Fruit fly (Drosophila melanogaster) whole organism, embryonic: ENCODE results near the gene Gclc.

Experiments used
- Adf1 ChIP-seq: fragments of 200-800 bp; sonication (Bioruptor generic); IDR thresholded peaks from 2 replicates; pipeline ENCODE4 v1.3.6; 2022; ENCODE audit warnings: missing biosample characterization, missing genetic modification characterization
- Aef1 ChIP-seq: fragments of 200-800 bp; sonication (Bioruptor generic); IDR thresholded peaks from 3 replicates; pipeline ENCODE4 v1.3.6; 2022; ENCODE audit warnings: missing biosample characterization, missing genetic modification characterization
- Bdp1 ChIP-seq: fragments of 200-800 bp; sonication (Bioruptor generic); optimal IDR thresholded peaks from 3 replicates; lab custom pipeline; 2016; ENCODE audit warnings: missing biosample characterization, missing genetic modification characterization
- CG10321 ChIP-seq: fragments of 200-800 bp; sonication (Bioruptor generic); IDR thresholded peaks from 2 replicates; pipeline ENCODE4 v1.3.6; 2022; ENCODE audit warnings: missing biosample characterization, missing genetic modification characterization
- CG10431 ChIP-seq: fragments of 200-800 bp; sonication (Bioruptor generic); optimal IDR thresholded peaks from 3 replicates; lab custom pipeline; 2018; ENCODE audit warnings: missing biosample characterization, mild to moderate bottlenecking, missing genetic modification characterization
- CG10462 ChIP-seq: fragments of 200-800 bp; sonication (Bioruptor generic); optimal IDR thresholded peaks from 2 replicates; lab custom pipeline; 2016; ENCODE audit warnings: missing biosample characterization, missing genetic modification characterization
- CG11695 ChIP-seq: fragments of 200-800 bp; sonication (Bioruptor generic); IDR thresholded peaks from 3 replicates; pipeline ENCODE4 v1.3.6; 2022; ENCODE audit warnings: missing biosample characterization, missing genetic modification characterization
- CG13775 ChIP-seq: fragments of 200-800 bp; sonication (Bioruptor generic); optimal IDR thresholded peaks from 3 replicates; lab custom pipeline; 2017; ENCODE audit warnings: missing biosample characterization, mild to moderate bottlenecking, missing genetic modification characterization
- CG15601 ChIP-seq: fragments of 200-800 bp; sonication (Bioruptor generic); optimal IDR thresholded peaks from 3 replicates; lab custom pipeline; 2019; ENCODE audit warnings: missing biosample characterization, mild to moderate bottlenecking, missing genetic modification characterization, moderate library complexity
- CG1602 ChIP-seq: fragments of 200-800 bp; sonication (Bioruptor generic); optimal IDR thresholded peaks from 3 replicates; lab custom pipeline; 2016; ENCODE audit warnings: missing biosample characterization, missing genetic modification characterization
- CG1603 ChIP-seq: fragments of 200-800 bp; sonication (Bioruptor generic); optimal IDR thresholded peaks from 2 replicates; lab custom pipeline; 2019; ENCODE audit warnings: missing biosample characterization, mild to moderate bottlenecking, missing genetic modification characterization, moderate library complexity
- CG17612 ChIP-seq: fragments of 200-800 bp; sonication (Bioruptor generic); IDR thresholded peaks from 2 replicates; pipeline ENCODE4 v1.3.6; 2022; ENCODE audit warnings: missing biosample characterization, missing genetic modification characterization
- CG17802 ChIP-seq: fragments of 200-800 bp; sonication (Bioruptor generic); optimal IDR thresholded peaks from 2 replicates; lab custom pipeline; 2018; ENCODE audit warnings: missing biosample characterization, mild to moderate bottlenecking, missing genetic modification characterization, moderate library complexity
- CG1832 ChIP-seq: fragments of 200-800 bp; sonication (Bioruptor generic); optimal IDR thresholded peaks from 2 replicates; lab custom pipeline; 2017; ENCODE audit warnings: missing biosample characterization, mild to moderate bottlenecking, missing genetic modification characterization, inconsistent platforms
- CG2120 ChIP-seq: fragments of 200-800 bp; sonication (Bioruptor generic); optimal IDR thresholded peaks from 3 replicates; lab custom pipeline; 2016; ENCODE audit warnings: missing biosample characterization, missing genetic modification characterization
- CG2129 ChIP-seq: fragments of 200-800 bp; sonication (Bioruptor generic); IDR thresholded peaks from 2 replicates; pipeline ENCODE4 v1.3.6; 2022; ENCODE audit warnings: missing biosample characterization, missing genetic modification characterization; ENCODE audit not compliant: partially characterized antibody
- CG4730 ChIP-seq: fragments of 200-800 bp; sonication (Bioruptor generic); IDR thresholded peaks from 2 replicates; pipeline ENCODE4 v1.3.6; 2022; ENCODE audit warnings: missing biosample characterization, missing genetic modification characterization
- CG5953 ChIP-seq: fragments of 200-800 bp; sonication (Bioruptor generic); IDR thresholded peaks from 2 replicates; pipeline ENCODE4 v1.3.6; 2022; ENCODE audit warnings: missing biosample characterization, missing genetic modification characterization
- CG6254 ChIP-seq: fragments of 200-800 bp; sonication (Bioruptor generic); optimal IDR thresholded peaks from 3 replicates; lab custom pipeline; 2017; ENCODE audit warnings: mild to moderate bottlenecking, missing biosample characterization, missing genetic modification reagents, missing genetic modification characterization
- CG7357 ChIP-seq: fragments of 200-800 bp; sonication (Bioruptor generic); IDR thresholded peaks from 3 replicates; pipeline ENCODE4 v1.3.6; 2022; ENCODE audit warnings: missing biosample characterization, missing genetic modification characterization
- CG7556 ChIP-seq: fragments of 200-800 bp; sonication (Bioruptor generic); optimal IDR thresholded peaks from 2 replicates; lab custom pipeline; 2017; ENCODE audit warnings: missing biosample characterization, mild to moderate bottlenecking, missing genetic modification characterization
- CG8089 ChIP-seq: fragments of 200-800 bp; sonication (Bioruptor generic); optimal IDR thresholded peaks from 3 replicates; lab custom pipeline; 2016; ENCODE audit warnings: missing biosample characterization, missing genetic modification characterization
- CG8290 ChIP-seq, 3 experiments: fragments of 200-800 bp; sonication (Bioruptor generic); optimal IDR thresholded peaks; 2 replicates each; lab custom pipeline; 2016 to 2019; ENCODE audit warnings: missing biosample characterization in 3 of 3, missing genetic modification characterization in 3 of 3, mild to moderate bottlenecking in 2 of 3, moderate library complexity in 1 of 3
- CG9727 ChIP-seq: fragments of 200-800 bp; sonication (Bioruptor generic); optimal IDR thresholded peaks from 3 replicates; lab custom pipeline; 2017; ENCODE audit warnings: missing biosample characterization, mild to moderate bottlenecking, missing genetic modification characterization
- Dref ChIP-seq: fragments of 200-800 bp; sonication (Bioruptor generic); IDR thresholded peaks from 2 replicates; pipeline ENCODE4 v1.3.6; 2022; ENCODE audit warnings: missing biosample characterization, missing genetic modification characterization
- Drgx ChIP-seq: fragments of 200-800 bp; sonication (Bioruptor generic); IDR thresholded peaks from 2 replicates; pipeline ENCODE4 v1.3.6; 2022; ENCODE audit warnings: missing biosample characterization, missing genetic modification characterization
- Ets65A ChIP-seq: fragments of 200-800 bp; sonication (Bioruptor generic); peaks from one replicate; lab custom pipeline; 2016; ENCODE audit warnings: missing biosample characterization, missing genetic modification characterization
- H2.0 ChIP-seq: fragments of 200-800 bp; sonication (Bioruptor generic); IDR thresholded peaks from 2 replicates; pipeline ENCODE4 v1.3.6; 2022; ENCODE audit warnings: missing biosample characterization, missing genetic modification characterization
- HHEX ChIP-seq: fragments of 200-800 bp; sonication (Bioruptor generic); optimal IDR thresholded peaks from 3 replicates; lab custom pipeline; 2017; ENCODE audit warnings: missing biosample characterization, mild to moderate bottlenecking, missing genetic modification characterization, missing genetic modification reagents
- Hr3 ChIP-seq: fragments of 200-800 bp; sonication (Bioruptor generic); optimal IDR thresholded peaks from 3 replicates; lab custom pipeline; 2016; ENCODE audit warnings: missing biosample characterization, missing genetic modification characterization
- Hr39 ChIP-seq: fragments of >200 bp; optimal IDR thresholded peaks from 2 replicates; lab custom pipeline; 2017
- Myb ChIP-seq: fragments of 200-800 bp; sonication (Bioruptor generic); optimal IDR thresholded peaks from 2 replicates; lab custom pipeline; 2016; ENCODE audit warnings: missing biosample characterization, missing genetic modification characterization
- Pdp1 ChIP-seq, 2 experiments: fragments of 200-800 bp; sonication (Bioruptor generic); optimal IDR thresholded peaks; 3 replicates each; lab custom pipeline; 2016; ENCODE audit warnings: missing biosample characterization in 2 of 2, missing genetic modification characterization in 2 of 2, mild to moderate bottlenecking in 1 of 2, moderate library complexity in 1 of 2
- Rx ChIP-seq: fragments of 200-800 bp; sonication (Bioruptor generic); IDR thresholded peaks from 2 replicates; pipeline ENCODE4 v1.3.6; 2022; ENCODE audit warnings: missing biosample characterization, missing genetic modification characterization
- ac ChIP-seq: fragments of 200-800 bp; sonication (Bioruptor generic); optimal IDR thresholded peaks from 3 replicates; lab custom pipeline; 2017; ENCODE audit warnings: missing biosample characterization, mild to moderate bottlenecking, missing genetic modification characterization
- cg ChIP-seq: fragments of 200-800 bp; sonication (Bioruptor generic); optimal IDR thresholded peaks from 3 replicates; lab custom pipeline; 2019; ENCODE audit warnings: missing biosample characterization, mild to moderate bottlenecking, missing genetic modification characterization, moderate library complexity
- chn ChIP-seq: fragments of 200-800 bp; sonication (Bioruptor generic); optimal IDR thresholded peaks from 2 replicates; lab custom pipeline; 2016; ENCODE audit warnings: missing biosample characterization, missing genetic modification characterization
- cwo ChIP-seq: fragments of 200-800 bp; sonication (Bioruptor generic); optimal IDR thresholded peaks from 3 replicates; lab custom pipeline; 2017; ENCODE audit warnings: missing biosample characterization, missing genetic modification characterization, mild to moderate bottlenecking, moderate library complexity, missing genetic modification reagents
- dpn ChIP-seq, 2 experiments: fragments of 200-800 bp; sonication (Bioruptor generic); optimal IDR thresholded peaks; 3 replicates each; lab custom pipeline; 2016; ENCODE audit warnings: missing biosample characterization in 2 of 2, missing genetic modification characterization in 2 of 2
- exex ChIP-seq: fragments of 200-800 bp; sonication (Bioruptor generic); optimal IDR thresholded peaks from 4 replicates; lab custom pipeline; 2018; ENCODE audit warnings: missing biosample characterization, mild to moderate bottlenecking, missing genetic modification characterization, moderate library complexity
- gsb ChIP-seq: fragments of 200-800 bp; sonication (Bioruptor generic); IDR thresholded peaks from 2 replicates; pipeline ENCODE4 v1.3.6; 2022; ENCODE audit warnings: missing biosample characterization, missing genetic modification characterization
- lov ChIP-seq, 2 experiments: fragments of 200-800 bp in 1 of 2; fragments of >200 bp in 1 of 2; sonication (Bioruptor generic) in 1 of 2; IDR thresholded peaks in 1 of 2; optimal IDR thresholded peaks in 1 of 2; 2 replicates in 1 of 2; 3 replicates in 1 of 2; pipeline versions ENCODE4 v1.3.6 to Lab custom; 2017 to 2022; ENCODE audit warnings: missing biosample characterization in 1 of 2, missing genetic modification characterization in 1 of 2
- nom ChIP-seq: fragments of 200-800 bp; sonication (Bioruptor generic); optimal IDR thresholded peaks from 2 replicates; lab custom pipeline; 2017; ENCODE audit warnings: missing biosample characterization, missing genetic modification characterization, mild to moderate bottlenecking, moderate library complexity, missing genetic modification reagents
- sd ChIP-seq: fragments of 200-800 bp; sonication (Bioruptor generic); optimal IDR thresholded peaks from 3 replicates; lab custom pipeline; 2018; ENCODE audit warnings: missing biosample characterization, mild to moderate bottlenecking, missing genetic modification characterization, moderate library complexity
- slbo ChIP-seq: fragments of 200-800 bp; sonication (Bioruptor generic); IDR thresholded peaks from 2 replicates; pipeline ENCODE4 v1.3.6; 2022; ENCODE audit warnings: missing biosample characterization, missing genetic modification characterization
- stc ChIP-seq: fragments of 200-800 bp; sonication (Bioruptor generic); IDR thresholded peaks from 2 replicates; pipeline ENCODE4 v1.3.6; 2022; ENCODE audit warnings: missing biosample characterization, missing genetic modification characterization
- unpg ChIP-seq: fragments of 200-800 bp; sonication (Bioruptor generic); optimal IDR thresholded peaks from 3 replicates; lab custom pipeline; 2018; ENCODE audit warnings: missing biosample characterization, mild to moderate bottlenecking, missing genetic modification characterization, moderate library complexity
- z ChIP-seq: fragments of 200-800 bp; sonication (Bioruptor generic); IDR thresholded peaks from 3 replicates; pipeline ENCODE4 v1.3.6; 2022; ENCODE audit warnings: missing biosample characterization, missing genetic modification characterization
- zf30C ChIP-seq: fragments of 200-800 bp; sonication (Bioruptor generic); optimal IDR thresholded peaks from 3 replicates; lab custom pipeline; 2018; ENCODE audit warnings: missing biosample characterization, mild to moderate bottlenecking, missing genetic modification characterization

The Gclc gene

DNA sequence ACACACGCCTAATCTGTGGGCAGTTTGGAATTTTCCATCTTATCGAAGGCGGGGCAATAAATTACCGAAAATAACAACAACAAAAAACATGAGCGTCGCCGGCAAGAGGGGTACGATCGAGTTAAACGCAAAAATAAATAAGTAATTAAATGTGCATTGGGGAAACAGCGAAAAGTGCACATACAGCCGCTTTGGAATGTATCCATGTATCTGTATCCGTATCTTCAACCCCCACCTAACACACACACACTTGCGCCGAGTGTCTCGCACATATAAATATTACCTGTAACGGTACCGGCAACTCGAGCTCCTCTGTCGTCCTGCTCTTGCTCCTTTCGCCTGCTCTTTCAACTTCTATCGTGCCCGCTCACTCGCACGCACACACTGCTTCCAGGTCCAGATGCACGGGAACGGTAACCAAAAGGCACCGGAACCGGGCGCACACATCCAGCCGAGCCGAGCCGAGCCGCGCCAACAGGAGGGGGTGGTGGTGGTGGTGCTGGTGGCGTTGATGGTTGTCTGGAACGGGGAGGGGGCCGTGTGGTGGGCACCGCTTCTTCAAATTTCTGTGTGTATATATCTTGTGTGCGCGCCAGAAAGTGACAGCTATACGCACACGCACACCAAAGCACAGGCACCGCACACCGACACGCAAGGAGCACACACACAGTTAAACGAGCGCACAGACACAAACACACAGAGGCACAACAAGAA lies 25.6 kb upstream of the Gclc start (continued):
- TF ChIP-seq Hr39 (lab: Kevin White, UChicago) (no peak), CG10431 (GFP tag; lab: Kevin White, UChicago) (no peak), CG1602 (GFP tag; lab: Kevin White, UChicago) (no peak), stc (no peak), CG8290 (GFP tag; optimal IDR thresholded peaks at IDR 0.05; lab: Kevin White, UChicago) (no peak), CG8290 (tag; optimal IDR thresholded peaks at IDR 0.05; lab: Kevin White, UChicago) (peak in 1 of 2 experiments; percentile 33), CG15601 (tag; lab: Kevin White, UChicago) (no peak), Aef1 (GFP tag; lab: Robert Waterston, UW) (peak; percentile 45; the same call in 2 of the 3 replicates), gsb (GFP tag; lab: Robert Waterston, UW) (no peak), Adf1 (GFP tag; lab: Robert Waterston, UW) (peak; percentile 64), CG5953 (no peak), Dref (peak; percentile 10; the same call in 1 of the 2 replicates), CG6254 (GFP tag; lab: Kevin White, UChicago) (no peak), HHEX (GFP tag; lab: Kevin White, UChicago) (no peak), chn (GFP tag; lab: Kevin White, UChicago) (peak; percentile 27), Myb (GFP tag; lab: Kevin White, UChicago) (peak; percentile 22), cg (GFP tag; lab: Kevin White, UChicago) (peak; percentile 99), Bdp1 (no peak), CG7357 (GFP tag; lab: Robert Waterston, UW) (no peak), CG17802 (tag; lab: Kevin White, UChicago) (no peak), sd (tag; lab: Kevin White, UChicago) (peak; percentile 87), H2.0 (GFP tag; lab: Robert Waterston, UW) (no peak), CG13775 (GFP tag; lab: Kevin White, UChicago) (peak; percentile 27), exex (no peak), ac (GFP tag; lab: Kevin White, UChicago) (no peak), zf30C (GFP tag; lab: Kevin White, UChicago) (no peak), CG17612 (GFP tag; lab: Robert Waterston, UW) (peak; percentile 27; the same call in 1 of the 2 replicates), CG8089 (GFP tag; lab: Kevin White, UChicago) (peak; percentile 25), unpg (GFP tag; lab: Kevin White, UChicago) (peak; percentile 28), Pdp1 (GFP tag; optimal IDR thresholded peaks at IDR 0.05; lab: Kevin White, UChicago) (peak; percentile 19 to 29), CG2129 (GFP tag; lab: Robert Waterston, UW) (no peak), lov (optimal IDR thresholded peaks at IDR 0.05; lab: Kevin White, UChicago) (no peak), lov (GFP tag; IDR thresholded peaks at IDR 0.05; lab: Robert Waterston, UW) (peak; percentile 29; the same call in 1 of the 3 replicates), CG10462 (GFP tag; lab: Kevin White, UChicago) (peak; percentile 50), CG10321 (peak; percentile 90), z (GFP tag; lab: Robert Waterston, UW) (no peak), CG9727 (GFP tag; lab: Kevin White, UChicago) (peak; percentile 42), Rx (no peak), CG2120 (GFP tag; lab: Kevin White, UChicago) (peak; percentile 90), Drgx (GFP tag; lab: Robert Waterston, UW) (peak; percentile 42; the same call in 1 of the 2 replicates), CG1832 (GFP tag; lab: Kevin White, UChicago) (peak; percentile 91), dpn (GFP tag; optimal IDR thresholded peaks at IDR 0.05; lab: Kevin White, UChicago) (peak in 1 of 2 experiments; percentile 57), cwo (peak; percentile 39), CG7556 (GFP tag; lab: Kevin White, UChicago) (peak; percentile 28), CG11695 (GFP tag; lab: Robert Waterston, UW) (peak; percentile 40; the same call in 1 of the 3 replicates), nom (GFP tag; lab: Kevin White, UChicago) (peak; percentile 43), Hr3 (GFP tag; lab: Kevin White, UChicago) (no peak), Ets65A (no peak), CG1603 (tag; lab: Kevin White, UChicago) (peak; percentile 37), CG4730 (no peak; the same call in 1 of the 2 replicates), slbo (peak; percentile 41; the same call in 1 of the 2 replicates)
